Worm (Caenorhabditis elegans) whole organism, late embryonic: ENCODE data around the gene M03E7.3.
A peak's percentile ranks its signal among the peaks of the same experiment; 100 is the strongest.

ENCODE experiments used
- C08G9.2 ChIP-seq: sonication (generic microtip); optimal IDR thresholded peaks from 2 replicates; lab custom pipeline; 2016; ENCODE audit warnings: mild to moderate bottlenecking, missing genetic modification characterization, moderate library complexity, missing compliant biosample characterization
- F13H6.1 ChIP-seq: sonication (generic microtip); optimal IDR thresholded peaks from 2 replicates; lab custom pipeline; 2016; ENCODE audit warnings: missing genetic modification characterization, missing compliant biosample characterization
- K02D7.2 ChIP-seq: sonication (generic microtip); optimal IDR thresholded peaks from 2 replicates; lab custom pipeline; 2017; ENCODE audit warnings: mild to moderate bottlenecking, missing genetic modification characterization, missing compliant biosample characterization
- K09A11.1 ChIP-seq: sonication (generic microtip); optimal IDR thresholded peaks from 2 replicates; lab custom pipeline; 2017; ENCODE audit warnings: antibody characterized with exemption, mild to moderate bottlenecking, missing genetic modification characterization, missing compliant biosample characterization; ENCODE audit not compliant: insufficient read depth
- T23F11.4 ChIP-seq: fragments of 200-800 bp; sonication (Bioruptor generic); optimal IDR thresholded peaks from 2 replicates; lab custom pipeline; 2018; ENCODE audit warnings: mild to moderate bottlenecking, missing genetic modification characterization, missing compliant biosample characterization
- ahr-1 ChIP-seq: sonication (generic microtip); optimal IDR thresholded peaks from 2 replicates; lab custom pipeline; 2016; ENCODE audit warnings: missing genetic modification characterization, missing compliant biosample characterization
- ceh-18 ChIP-seq: sonication (generic microtip); optimal IDR thresholded peaks from 2 replicates; lab custom pipeline; 2016; ENCODE audit warnings: missing genetic modification characterization, missing compliant biosample characterization
- ceh-19 ChIP-seq: fragments of 200-800 bp; sonication (Bioruptor generic); optimal IDR thresholded peaks from 2 replicates; lab custom pipeline; 2018; ENCODE audit warnings: mild to moderate bottlenecking, missing genetic modification characterization, missing compliant biosample characterization
- ceh-2 ChIP-seq: sonication (generic microtip); optimal IDR thresholded peaks from 2 replicates; lab custom pipeline; 2016; ENCODE audit warnings: missing genotype, missing genetic modification characterization, missing compliant biosample characterization
- ceh-22 ChIP-seq: sonication (generic microtip); optimal IDR thresholded peaks from 2 replicates; lab custom pipeline; 2017; ENCODE audit warnings: missing biosample characterization, missing genetic modification characterization
- ceh-24 ChIP-seq: sonication (generic microtip); optimal IDR thresholded peaks from 2 replicates; lab custom pipeline; 2016; ENCODE audit warnings: mild to moderate bottlenecking, missing genetic modification characterization, missing compliant biosample characterization
- ceh-31 ChIP-seq: sonication (generic microtip); optimal IDR thresholded peaks from 2 replicates; lab custom pipeline; 2016; ENCODE audit warnings: missing genetic modification characterization, missing compliant biosample characterization
- ceh-45 ChIP-seq: fragments of 200-800 bp; sonication (Bioruptor generic); IDR thresholded peaks from 2 replicates; pipeline ENCODE4 v1.3.6; 2022; ENCODE audit warnings: missing genetic modification reagents, missing genetic modification characterization, missing compliant biosample characterization
- ceh-48 ChIP-seq: sonication (generic microtip); optimal IDR thresholded peaks from 2 replicates; lab custom pipeline; 2016; ENCODE audit warnings: missing genetic modification characterization, inconsistent platforms, missing compliant biosample characterization
- ceh-6 ChIP-seq: fragments of 200-800 bp; sonication (Bioruptor generic); optimal IDR thresholded peaks from 2 replicates; lab custom pipeline; 2018; ENCODE audit warnings: mild to moderate bottlenecking, missing genetic modification characterization, missing compliant biosample characterization
- dmd-4 ChIP-seq: sonication (generic microtip); optimal IDR thresholded peaks from 2 replicates; lab custom pipeline; 2016; ENCODE audit warnings: borderline replicate concordance, missing genetic modification characterization, missing compliant biosample characterization
- elt-4 ChIP-seq: sonication (generic microtip); optimal IDR thresholded peaks from 2 replicates; lab custom pipeline; 2016; ENCODE audit warnings: missing genetic modification characterization, missing compliant biosample characterization
- ets-4 ChIP-seq: sonication (generic microtip); optimal IDR thresholded peaks from 2 replicates; lab custom pipeline; 2016; ENCODE audit warnings: missing genetic modification characterization, missing compliant biosample characterization
- eyg-1 ChIP-seq: sonication (generic microtip); optimal IDR thresholded peaks from 2 replicates; lab custom pipeline; 2016; ENCODE audit warnings: missing genotype, missing genetic modification characterization, missing compliant biosample characterization
- fax-1 ChIP-seq: sonication (generic microtip); optimal IDR thresholded peaks from 2 replicates; lab custom pipeline; 2016; ENCODE audit warnings: missing genotype, missing genetic modification characterization, missing compliant biosample characterization
- gmeb-2 ChIP-seq: sonication (generic microtip); optimal IDR thresholded peaks from 2 replicates; lab custom pipeline; 2016; ENCODE audit warnings: missing genetic modification characterization, inconsistent platforms, missing compliant biosample characterization
- hlh-13 ChIP-seq: fragments of 200-800 bp; sonication (Bioruptor generic); optimal IDR thresholded peaks from 2 replicates; lab custom pipeline; 2018; ENCODE audit warnings: mild to moderate bottlenecking, missing genetic modification characterization, missing compliant biosample characterization
- hlh-15 ChIP-seq: sonication (generic microtip); optimal IDR thresholded peaks from 2 replicates; lab custom pipeline; 2016; ENCODE audit warnings: missing genetic modification characterization, missing compliant biosample characterization
- hlh-30 ChIP-seq: sonication (generic microtip); optimal IDR thresholded peaks from 2 replicates; lab custom pipeline; 2017; ENCODE audit warnings: antibody characterized with exemption, missing genetic modification characterization, missing compliant biosample characterization; ENCODE audit not compliant: insufficient read depth
- lin-11 ChIP-seq: fragments of 200-800 bp; sonication (Bioruptor generic); optimal IDR thresholded peaks from 2 replicates; lab custom pipeline; 2018; ENCODE audit warnings: mild to moderate bottlenecking, missing genetic modification characterization, missing compliant biosample characterization
- madf-2 ChIP-seq: sonication (generic microtip); optimal IDR thresholded peaks from 2 replicates; lab custom pipeline; 2017; ENCODE audit warnings: missing genetic modification characterization, missing compliant biosample characterization
- mec-3 ChIP-seq: sonication (generic microtip); optimal IDR thresholded peaks from 2 replicates; lab custom pipeline; 2016; ENCODE audit warnings: borderline replicate concordance, missing genetic modification characterization, missing compliant biosample characterization
- nfya-1 ChIP-seq: sonication (generic microtip); optimal IDR thresholded peaks from 2 replicates; lab custom pipeline; 2017; ENCODE audit warnings: missing genetic modification characterization, mild to moderate bottlenecking, missing compliant biosample characterization, antibody characterized with exemption, moderate library complexity
- nhr-232 ChIP-seq: sonication (generic microtip); optimal IDR thresholded peaks from 2 replicates; lab custom pipeline; 2016; ENCODE audit warnings: missing genetic modification characterization, missing compliant biosample characterization
- odd-2 ChIP-seq: sonication (generic microtip); optimal IDR thresholded peaks from 2 replicates; lab custom pipeline; 2017; ENCODE audit warnings: antibody characterized with exemption, mild to moderate bottlenecking, missing genetic modification characterization, missing compliant biosample characterization
- pax-1 ChIP-seq: fragments of 150-350 bp; optimal IDR thresholded peaks from 2 replicates; lab custom pipeline; 2014; ENCODE audit warnings: missing biosample characterization, missing genetic modification characterization
- pha-4 ChIP-seq: fragments of 150-350 bp; optimal IDR thresholded peaks from 2 replicates; lab custom pipeline; 2018; ENCODE audit warnings: missing biosample characterization, missing genetic modification reagents, missing genetic modification characterization
- ref-2 ChIP-seq: sonication (generic microtip); optimal IDR thresholded peaks from 2 replicates; lab custom pipeline; 2016; ENCODE audit warnings: missing genetic modification characterization, missing compliant biosample characterization
- rnt-1 ChIP-seq: sonication (generic microtip); optimal IDR thresholded peaks from 2 replicates; lab custom pipeline; 2016; ENCODE audit warnings: missing genetic modification characterization, missing compliant biosample characterization
- sox-2 ChIP-seq: fragments of 200-800 bp; sonication (Bioruptor generic); IDR thresholded peaks from 2 replicates; pipeline ENCODE4 v1.3.6; 2022; ENCODE audit warnings: missing genetic modification reagents, missing genetic modification characterization, missing compliant biosample characterization
- sox-4 ChIP-seq: sonication (generic microtip); optimal IDR thresholded peaks from 2 replicates; lab custom pipeline; 2017; ENCODE audit warnings: mild to moderate bottlenecking, missing genetic modification characterization, inconsistent platforms, missing compliant biosample characterization
- syd-9 ChIP-seq: sonication (generic microtip); optimal IDR thresholded peaks from 2 replicates; lab custom pipeline; 2016; ENCODE audit warnings: mild to moderate bottlenecking, missing genetic modification characterization, moderate library complexity, missing compliant biosample characterization
- tbx-2 ChIP-seq: sonication (generic microtip); optimal IDR thresholded peaks from 2 replicates; lab custom pipeline; 2016; ENCODE audit warnings: missing genetic modification characterization, missing compliant biosample characterization
- unc-42 ChIP-seq: sonication (generic microtip); optimal IDR thresholded peaks from 2 replicates; lab custom pipeline; 2016; ENCODE audit warnings: missing genotype, missing genetic modification characterization, missing compliant biosample characterization
- unc-55 ChIP-seq: sonication (generic microtip); optimal IDR thresholded peaks from 2 replicates; lab custom pipeline; 2017; ENCODE audit warnings: missing biosample characterization, missing genetic modification reagents, missing genetic modification characterization
- zip-5 ChIP-seq: sonication (generic microtip); optimal IDR thresholded peaks from 2 replicates; lab custom pipeline; 2016; ENCODE audit warnings: missing genetic modification characterization, missing compliant biosample characterization

Gene M03E7.3

ce11 chrV:5579666-5580065, 35.2 kb upstream of the M03E7.3 start:
- TF ChIP-seq zip-5 (no peak), sox-4 (tag; lab: Kevin White, UChicago) (no peak), madf-2 (no peak), hlh-30 (tag; lab: Kevin White, UChicago) (no peak), T23F11.4 (GFP tag; lab: Kevin White, UChicago) (no peak), ceh-19 (GFP tag; lab: Kevin White, UChicago) (no peak), mec-3 (tag; lab: Kevin White, UChicago) (no peak), ets-4 (tag; lab: Kevin White, UChicago) (no peak), odd-2 (tag; lab: Kevin White, UChicago) (no peak), fax-1 (tag; lab: Kevin White, UChicago) (no peak), hlh-15 (tag; lab: Kevin White, UChicago) (no peak), ceh-2 (tag; lab: Kevin White, UChicago) (no peak), ahr-1 (tag; lab: Kevin White, UChicago) (no peak), ceh-18 (tag; lab: Kevin White, UChicago) (no peak), rnt-1 (no peak), eyg-1 (tag; lab: Kevin White, UChicago) (no peak)

ce11 chrV:5580517-5580916, 34.3 kb upstream of the M03E7.3 start:
- TF ChIP-seq elt-4 (tag; lab: Kevin White, UChicago), result no peak
- no peak for TF ChIP-seq ahr-1 (tag; lab: Kevin White, UChicago)
- peak; percentile 87 for TF ChIP-seq nfya-1
- no peak for TF ChIP-seq T23F11.4 (GFP tag; lab: Kevin White, UChicago)
- no peak for TF ChIP-seq ceh-6 (GFP tag; lab: Kevin White, UChicago)
- peak; percentile 30 for TF ChIP-seq unc-42 (tag; lab: Kevin White, UChicago)
- TF ChIP-seq syd-9, result no peak
- TF ChIP-seq ceh-22, result no peak
- peak; percentile 74 for TF ChIP-seq ceh-31 (tag; lab: Kevin White, UChicago)
- no peak for TF ChIP-seq lin-11 (tag; lab: Kevin White, UChicago)
- TF ChIP-seq ceh-2 (tag; lab: Kevin White, UChicago), result peak; percentile 46
- peak; percentile 6 for TF ChIP-seq ref-2 (tag; lab: Kevin White, UChicago)
- no peak for TF ChIP-seq ceh-45 (GFP tag; lab: Robert Waterston, UW)
- TF ChIP-seq nhr-232 (tag; lab: Kevin White, UChicago), result no peak
- no peak for TF ChIP-seq mec-3 (tag; lab: Kevin White, UChicago)
- no peak for TF ChIP-seq ceh-24 (tag; lab: Kevin White, UChicago)
- TF ChIP-seq ceh-18 (tag; lab: Kevin White, UChicago), result no peak
- TF ChIP-seq hlh-13 (GFP tag; lab: Kevin White, UChicago), result no peak
- peak; percentile 21 for TF ChIP-seq pax-1 (tag; lab: Kevin White, UChicago)
- TF ChIP-seq K02D7.2 (tag; lab: Kevin White, UChicago), result no peak
- TF ChIP-seq F13H6.1 (tag; lab: Kevin White, UChicago), result no peak
- TF ChIP-seq hlh-30 (tag; lab: Kevin White, UChicago), result no peak
- TF ChIP-seq sox-2 (GFP tag; lab: Robert Waterston, UW), result peak; percentile 40; the same call in 1 of the 2 replicates
- TF ChIP-seq odd-2 (tag; lab: Kevin White, UChicago), result no peak
- peak; percentile 38 for TF ChIP-seq unc-55 (GFP tag; lab: Kevin White, UChicago)
- TF ChIP-seq gmeb-2, result no peak
- TF ChIP-seq tbx-2 (tag; lab: Kevin White, UChicago), result peak; percentile 31
- TF ChIP-seq pha-4 (tag; lab: Kevin White, UChicago), result no peak
- TF ChIP-seq C08G9.2 (tag; lab: Kevin White, UChicago), result no peak
- no peak for TF ChIP-seq rnt-1
- TF ChIP-seq K09A11.1 (tag; lab: Kevin White, UChicago), result peak; percentile 69
- TF ChIP-seq dmd-4, result no peak
- peak; percentile 80 for TF ChIP-seq ceh-48 (tag; lab: Kevin White, UChicago)
- no peak for TF ChIP-seq sox-4 (tag; lab: Kevin White, UChicago)
